Worm (Caenorhabditis elegans) whole organism, L3 larva: ENCODE measurements around the gene sru-6.
A peak's percentile ranks its signal among the peaks of the same experiment; 100 is the strongest.

Experiments
- aly-2 ChIP-seq: fragments of 150-350 bp; optimal IDR thresholded peaks from 2 replicates; lab custom pipeline; 2014; ENCODE audit warnings: missing biosample characterization, missing genetic modification characterization
- ama-1 ChIP-seq: fragments of 150-350 bp; optimal IDR thresholded peaks from 2 replicates; lab custom pipeline; 2018
- ceh-16 ChIP-seq: sonication (generic microtip); optimal IDR thresholded peaks from 2 replicates; lab custom pipeline; 2017; ENCODE audit warnings: missing biosample characterization, missing genetic modification characterization
- ceh-28 ChIP-seq: fragments of 150-350 bp; optimal IDR thresholded peaks from 2 replicates; lab custom pipeline; 2014; ENCODE audit warnings: missing biosample characterization, missing genetic modification reagents, missing genetic modification characterization
- ceh-82 ChIP-seq: fragments of 150-350 bp; optimal IDR thresholded peaks from 2 replicates; lab custom pipeline; 2014; ENCODE audit warnings: missing biosample characterization, missing genetic modification characterization
- ceh-9 ChIP-seq: sonication (generic microtip); optimal IDR thresholded peaks from 2 replicates; lab custom pipeline; 2018; ENCODE audit warnings: missing biosample characterization, missing genetic modification characterization
- daf-12 ChIP-seq: fragments of 150-350 bp; optimal IDR thresholded peaks from 2 replicates; lab custom pipeline; 2014; ENCODE audit warnings: missing biosample characterization, missing genetic modification reagents, missing genetic modification characterization
- egl-27 ChIP-seq: sonication (generic microtip); optimal IDR thresholded peaks from 4 replicates; lab custom pipeline; 2017; ENCODE audit warnings: missing biosample characterization, missing genetic modification reagents, missing genetic modification characterization
- egl-5 ChIP-seq: fragments of 150-350 bp; optimal IDR thresholded peaks from 2 replicates; lab custom pipeline; 2017; ENCODE audit warnings: missing biosample characterization, missing genetic modification reagents, missing genetic modification characterization, inconsistent platforms
- elt-2 ChIP-seq: sonication (generic microtip); optimal IDR thresholded peaks from 2 replicates; lab custom pipeline; 2016; ENCODE audit warnings: missing genetic modification reagents, mild to moderate bottlenecking, missing genetic modification characterization, missing compliant biosample characterization
- elt-3 ChIP-seq, 3 experiments: fragments of 150-350 bp in 1 of 3; sonication (generic microtip) in 2 of 3; optimal IDR thresholded peaks; 2 replicates in 2 of 3; 4 replicates in 1 of 3; lab custom pipeline; 2014 to 2017; ENCODE audit warnings: missing biosample characterization in 3 of 3, missing genetic modification characterization in 3 of 3
- eor-1 ChIP-seq, 2 experiments: fragments of 150-350 bp; optimal IDR thresholded peaks; 2 replicates each; lab custom pipeline; 2014 to 2018; ENCODE audit warnings: missing biosample characterization in 2 of 2, missing genetic modification characterization in 2 of 2
- hmg-11 ChIP-seq: sonication (generic microtip); optimal IDR thresholded peaks from 2 replicates; lab custom pipeline; 2016; ENCODE audit warnings: missing genetic modification characterization, missing compliant biosample characterization
- jun-1 ChIP-seq: fragments of 150-350 bp; optimal IDR thresholded peaks from 2 replicates; lab custom pipeline; 2014; ENCODE audit warnings: missing biosample characterization, missing genetic modification reagents, missing genetic modification characterization
- lin-15B ChIP-seq: fragments of 150-350 bp; optimal IDR thresholded peaks from 2 replicates; lab custom pipeline; 2014; ENCODE audit warnings: missing biosample characterization, missing genetic modification characterization
- lin-39 ChIP-seq: fragments of 150-350 bp; optimal IDR thresholded peaks from 2 replicates; lab custom pipeline; 2018; ENCODE audit warnings: missing biosample characterization, missing genetic modification reagents, missing genetic modification characterization
- lsy-12 ChIP-seq: sonication (generic microtip); optimal IDR thresholded peaks from 2 replicates; lab custom pipeline; 2016; ENCODE audit warnings: mild to moderate bottlenecking, missing genetic modification characterization, missing compliant biosample characterization
- mdl-1 ChIP-seq: fragments of 150-350 bp; optimal IDR thresholded peaks from 2 replicates; lab custom pipeline; 2014; ENCODE audit warnings: missing biosample characterization, missing genetic modification characterization
- mml-1 ChIP-seq: fragments of 150-350 bp; sonication (generic microtip); optimal IDR thresholded peaks from 3 replicates; lab custom pipeline; 2014; ENCODE audit warnings: missing biosample characterization, missing genetic modification characterization
- nfya-1 ChIP-seq: sonication (generic microtip); optimal IDR thresholded peaks from 2 replicates; lab custom pipeline; 2017; ENCODE audit warnings: missing genetic modification characterization, mild to moderate bottlenecking, missing compliant biosample characterization, antibody characterized with exemption, moderate library complexity; ENCODE audit not compliant: insufficient read depth
- nhr-11 ChIP-seq: fragments of 150-350 bp; optimal IDR thresholded peaks from 2 replicates; lab custom pipeline; 2014; ENCODE audit warnings: missing biosample characterization, missing genetic modification characterization
- nhr-12 ChIP-seq: fragments of 150-350 bp; optimal IDR thresholded peaks from 2 replicates; lab custom pipeline; 2014; ENCODE audit warnings: missing biosample characterization, missing genetic modification characterization
- nhr-23 ChIP-seq: fragments of 150-350 bp; optimal IDR thresholded peaks from 2 replicates; lab custom pipeline; 2014; ENCODE audit warnings: missing biosample characterization, missing genetic modification reagents, missing genetic modification characterization
- nhr-237 ChIP-seq: fragments of 150-350 bp; optimal IDR thresholded peaks from 2 replicates; lab custom pipeline; 2014; ENCODE audit warnings: missing biosample characterization, missing genetic modification characterization
- nhr-25 ChIP-seq: sonication (generic microtip); optimal IDR thresholded peaks from 2 replicates; lab custom pipeline; 2017; ENCODE audit warnings: missing biosample characterization, missing genetic modification characterization
- nhr-28 ChIP-seq: fragments of 150-350 bp; optimal IDR thresholded peaks from 2 replicates; lab custom pipeline; 2014; ENCODE audit warnings: missing biosample characterization, missing genetic modification characterization
- nhr-43 ChIP-seq: sonication (generic microtip); optimal IDR thresholded peaks from 2 replicates; lab custom pipeline; 2016; ENCODE audit warnings: mild to moderate bottlenecking, missing genetic modification characterization, missing compliant biosample characterization; ENCODE audit not compliant: poor library complexity, severe bottlenecking
- nhr-67 ChIP-seq: fragments of 150-350 bp; optimal IDR thresholded peaks from 2 replicates; lab custom pipeline; 2014; ENCODE audit warnings: missing biosample characterization, missing genetic modification characterization
- nhr-76 ChIP-seq: fragments of 150-350 bp; sonication (generic microtip); optimal IDR thresholded peaks from 5 replicates; lab custom pipeline; 2014; ENCODE audit warnings: missing biosample characterization, missing genetic modification characterization
- nhr-77 ChIP-seq: fragments of 150-350 bp; optimal IDR thresholded peaks from 2 replicates; lab custom pipeline; 2014; ENCODE audit warnings: missing biosample characterization, missing genetic modification characterization
- pha-4 ChIP-seq: fragments of 150-350 bp; optimal IDR thresholded peaks from 2 replicates; lab custom pipeline; 2014; ENCODE audit warnings: missing biosample characterization, missing genetic modification reagents, missing genetic modification characterization
- pqm-1 ChIP-seq: fragments of 150-350 bp; optimal IDR thresholded peaks from 2 replicates; lab custom pipeline; 2017; ENCODE audit warnings: missing biosample characterization, missing genetic modification characterization, inconsistent platforms
- sea-2 ChIP-seq: fragments of 150-350 bp; sonication (generic microtip); optimal IDR thresholded peaks from 4 replicates; lab custom pipeline; 2014; ENCODE audit warnings: missing biosample characterization, missing genetic modification reagents, missing genetic modification characterization
- skn-1 ChIP-seq: fragments of 150-350 bp; optimal IDR thresholded peaks from 2 replicates; lab custom pipeline; 2014; ENCODE audit warnings: missing biosample characterization, missing genetic modification characterization
- snpc-4 ChIP-seq: fragments of 150-350 bp; optimal IDR thresholded peaks from 2 replicates; lab custom pipeline; 2014; ENCODE audit warnings: missing biosample characterization, missing genetic modification characterization
- tbx-2 ChIP-seq: sonication (generic microtip); optimal IDR thresholded peaks from 2 replicates; lab custom pipeline; 2016; ENCODE audit warnings: mild to moderate bottlenecking, missing genetic modification characterization, missing compliant biosample characterization
- unc-39 ChIP-seq: sonication (generic microtip); optimal IDR thresholded peaks from 4 replicates; lab custom pipeline; 2017; ENCODE audit warnings: missing biosample characterization, missing genetic modification characterization
- unc-62 ChIP-seq: fragments of 150-350 bp; sonication (generic microtip); optimal IDR thresholded peaks from 4 replicates; lab custom pipeline; 2014; ENCODE audit warnings: missing biosample characterization, missing genetic modification reagents, missing genetic modification characterization
- zag-1 ChIP-seq: fragments of 150-350 bp; optimal IDR thresholded peaks from 2 replicates; lab custom pipeline; 2014; ENCODE audit warnings: missing biosample characterization, missing genetic modification characterization
- ztf-11 ChIP-seq: fragments of 150-350 bp; optimal IDR thresholded peaks from 2 replicates; lab custom pipeline; 2014; ENCODE audit warnings: missing biosample characterization, missing genetic modification characterization
- ztf-4 ChIP-seq: fragments of 150-350 bp; optimal IDR thresholded peaks from 2 replicates; lab custom pipeline; 2014; ENCODE audit warnings: missing biosample characterization, missing genetic modification characterization

The sru-6 gene

DNA sequence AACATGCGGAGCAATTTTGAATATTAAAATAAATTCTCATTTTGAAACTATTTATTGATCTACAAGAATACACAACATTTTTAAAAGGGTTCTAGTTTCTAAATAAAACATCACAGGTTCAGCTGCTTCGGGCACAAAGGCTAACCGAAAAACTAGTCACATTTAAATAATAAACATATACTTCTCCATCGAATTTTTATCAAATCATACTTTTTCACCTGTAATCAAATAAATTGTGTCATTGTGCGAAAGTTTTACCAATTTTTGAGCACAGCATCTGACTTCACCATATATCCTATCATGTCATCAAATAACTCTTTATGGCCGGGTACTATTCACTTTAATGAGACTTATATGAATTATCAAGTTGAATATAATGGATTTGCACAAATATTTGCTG, at the start of gene sru-6:
sru-6 (plus strand) TSS at position 301 of the 400 bp plus-strand sequence.
- no peak for TF ChIP-seq mdl-1 (tag; lab: Kevin White, UChicago)
- TF ChIP-seq lsy-12, result no peak
- TF ChIP-seq ztf-11 (tag; lab: Kevin White, UChicago), result no peak
- TF ChIP-seq skn-1 (tag; lab: Kevin White, UChicago), result no peak
- no peak for TF ChIP-seq tbx-2
- no peak for TF ChIP-seq nhr-43 (tag; lab: Kevin White, UChicago)
- TF ChIP-seq ceh-16 (tag; lab: Kevin White, UChicago), result no peak
- TF ChIP-seq zag-1 (tag; lab: Kevin White, UChicago), result no peak
- no peak for TF ChIP-seq nhr-28 (tag; lab: Kevin White, UChicago)
- no peak for TF ChIP-seq ztf-4 (tag; lab: Kevin White, UChicago)
- TF ChIP-seq aly-2 (tag; lab: Kevin White, UChicago), result no peak
- TF ChIP-seq unc-39 (tag; lab: Kevin White, UChicago), result no peak
- TF ChIP-seq nhr-77 (tag; lab: Kevin White, UChicago), result no peak
- TF ChIP-seq ceh-82, result no peak
- no peak for TF ChIP-seq sea-2 (GFP tag; lab: Kevin White, UChicago)
- TF ChIP-seq hmg-11 (tag; lab: Kevin White, UChicago), result no peak

ce11 chrIV:9440880-9441336, 49.5 kb upstream of the sru-6 start, which contains the start of gene idh-1:
Gene idh-1 (minus strand): TSS chrIV:9441107.
- TF ChIP-seq ceh-28 (tag; lab: Kevin White, UChicago), result no peak
- TF ChIP-seq zag-1 (tag; lab: Kevin White, UChicago), result no peak
- no peak for TF ChIP-seq egl-27 (tag; lab: Kevin White, UChicago)
- no peak for TF ChIP-seq ceh-16 (tag; lab: Kevin White, UChicago)
- TF ChIP-seq ceh-82, result no peak
- no peak for TF ChIP-seq ceh-9 (tag; lab: Kevin White, UChicago)
- peak; percentile 62 for TF ChIP-seq lin-15B (tag; lab: Kevin White, UChicago)
- no peak for TF ChIP-seq nhr-237 (tag; lab: Kevin White, UChicago)
- peak; percentile 89 for TF ChIP-seq ama-1 (lab: Kevin White, UChicago)
- no peak for TF ChIP-seq unc-62 (GFP tag; lab: Kevin White, UChicago)
- no peak for TF ChIP-seq nhr-12 (tag; lab: Kevin White, UChicago)
- TF ChIP-seq egl-5 (tag; lab: Kevin White, UChicago), result no peak
- TF ChIP-seq nhr-43 (tag; lab: Kevin White, UChicago), result no peak
- TF ChIP-seq nhr-23 (tag; lab: Kevin White, UChicago), result peak; percentile 45
- peak; percentile 17 for TF ChIP-seq pqm-1 (tag; lab: Kevin White, UChicago)
- TF ChIP-seq nhr-76 (tag; lab: Kevin White, UChicago), result no peak
- TF ChIP-seq nhr-67 (tag; lab: Kevin White, UChicago), result no peak
- no peak for TF ChIP-seq aly-2 (tag; lab: Kevin White, UChicago)
- TF ChIP-seq jun-1 (tag; lab: Kevin White, UChicago), result no peak
- no peak for TF ChIP-seq eor-1 (tag; optimal IDR thresholded peaks at IDR 0.05; lab: Kevin White, UChicago)
- peak; percentile 25 for TF ChIP-seq pha-4 (tag; lab: Kevin White, UChicago)
- no peak for TF ChIP-seq unc-39 (tag; lab: Kevin White, UChicago)
- peak; percentile 59 for TF ChIP-seq lin-39 (tag; lab: Kevin White, UChicago)
- TF ChIP-seq elt-3 (tag; optimal IDR thresholded peaks at IDR 0.05; lab: Kevin White, UChicago), result no peak
- no peak for TF ChIP-seq nhr-11 (tag; lab: Kevin White, UChicago)
- no peak for TF ChIP-seq nhr-77 (tag; lab: Kevin White, UChicago)
- TF ChIP-seq nfya-1 (tag; lab: Kevin White, UChicago), result peak; percentile 58
- no peak for TF ChIP-seq lsy-12
- no peak for TF ChIP-seq sea-2 (GFP tag; lab: Kevin White, UChicago)
- TF ChIP-seq nhr-28 (tag; lab: Kevin White, UChicago), result no peak
- no peak for TF ChIP-seq mml-1 (tag; lab: Kevin White, UChicago)
- TF ChIP-seq nhr-25 (tag; lab: Kevin White, UChicago), result peak; percentile 88
- peak; percentile 27 for TF ChIP-seq hmg-11 (tag; lab: Kevin White, UChicago)
- no peak for TF ChIP-seq mdl-1 (tag; lab: Kevin White, UChicago)
- no peak for TF ChIP-seq tbx-2
- TF ChIP-seq daf-12 (tag; lab: Kevin White, UChicago), result no peak
- no peak for TF ChIP-seq elt-2
- peak; percentile 83 for TF ChIP-seq snpc-4 (tag; lab: Kevin White, UChicago)
- no peak for TF ChIP-seq skn-1 (tag; lab: Kevin White, UChicago)
